Worm (Caenorhabditis elegans): ENCODE data around the gene mig-22.

Gene mig-22

ce11 chrIII:8775953-8776352 lies 8.8 kb upstream of the mig-22 start, which contains the start of gene snap-29:
Gene snap-29 (plus strand): TSS chrIII:8776253.
- TF ChIP-seq sox-2 (GFP tag; IDR thresholded peaks at IDR 0.05) (no peak), nhr-11 (tag; optimal IDR thresholded peaks at IDR 0.05) (peak; percentile 41)

ce11 chrIII:8773375-8773774 lies 6.2 kb upstream of the mig-22 start:
- TF ChIP-seq lim-6 (tag; optimal IDR thresholded peaks at IDR 0.05) = no peak
- no peak for TF ChIP-seq hlh-8 (tag; optimal IDR thresholded peaks at IDR 0.05)
- no peak for TF ChIP-seq madf-2 (tag; optimal IDR thresholded peaks at IDR 0.05)
- TF ChIP-seq ceh-2 (tag; optimal IDR thresholded peaks at IDR 0.05) = no peak
- no peak for TF ChIP-seq ceh-48 (tag; optimal IDR thresholded peaks at IDR 0.05)
- no peak for TF ChIP-seq sox-4 (tag; optimal IDR thresholded peaks at IDR 0.05)
- TF ChIP-seq dve-1 (tag; optimal IDR thresholded peaks at IDR 0.05) = no peak
- no peak for TF ChIP-seq zip-5 (tag; optimal IDR thresholded peaks at IDR 0.05)
- TF ChIP-seq pha-4 (tag; optimal IDR thresholded peaks at IDR 0.05) = no peak
- no peak for TF ChIP-seq nhr-11 (tag; optimal IDR thresholded peaks at IDR 0.05)
- TF ChIP-seq ceh-19 (GFP tag; optimal IDR thresholded peaks at IDR 0.05) = no peak
- TF ChIP-seq hlh-13 (GFP tag; optimal IDR thresholded peaks at IDR 0.05) = no peak
- TF ChIP-seq npax-4 (tag; optimal IDR thresholded peaks at IDR 0.05) = no peak
- no peak for TF ChIP-seq nfya-1 (tag; optimal IDR thresholded peaks at IDR 0.05)

DNA sequence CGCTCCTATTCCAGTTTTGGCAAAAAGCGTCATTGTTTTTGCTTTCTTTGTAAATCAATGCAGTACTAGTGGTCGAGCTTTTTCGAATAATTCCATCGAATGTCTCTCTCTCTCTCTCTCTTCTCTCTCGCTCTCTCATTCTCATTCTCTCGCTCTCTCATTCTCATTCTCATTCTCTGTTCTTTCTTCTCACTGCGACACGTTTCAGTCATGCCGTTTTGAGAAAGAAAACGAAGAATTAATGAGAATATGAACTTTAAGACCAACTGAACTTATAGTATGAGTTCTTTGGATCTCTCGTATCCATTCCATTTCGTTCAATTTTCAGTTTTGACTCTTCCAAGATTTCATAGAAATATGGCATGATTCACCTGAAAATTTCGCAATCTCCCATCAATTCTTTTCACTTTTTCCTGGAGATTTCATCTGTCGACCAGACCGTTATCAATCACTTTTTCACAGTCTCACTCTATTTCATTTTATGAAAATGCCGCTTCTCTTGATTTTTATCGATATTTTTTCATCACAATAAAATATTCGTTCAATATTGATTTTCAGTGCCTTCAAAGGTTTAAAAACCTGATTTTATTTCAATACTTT lies 5.4 kb upstream of the mig-22 start:
- TF ChIP-seq F13H6.1 (tag; optimal IDR thresholded peaks at IDR 0.05) = no peak
- no peak for TF ChIP-seq tbx-2 (tag; optimal IDR thresholded peaks at IDR 0.05)
- no peak for TF ChIP-seq ttx-3 (tag; optimal IDR thresholded peaks at IDR 0.05)
- no peak for TF ChIP-seq ceh-34 (tag; optimal IDR thresholded peaks at IDR 0.05)
- TF ChIP-seq T23F11.4 (GFP tag; optimal IDR thresholded peaks at IDR 0.05) = no peak
- TF ChIP-seq hlh-8 (tag; optimal IDR thresholded peaks at IDR 0.05) = no peak
- no peak for TF ChIP-seq sdc-2 (tag; optimal IDR thresholded peaks at IDR 0.05)
- TF ChIP-seq tbx-7 (tag; optimal IDR thresholded peaks at IDR 0.05) = no peak
- no peak for TF ChIP-seq ceh-48 (tag; optimal IDR thresholded peaks at IDR 0.05)
- TF ChIP-seq nhr-11 (tag; optimal IDR thresholded peaks at IDR 0.05) = no peak
- no peak for TF ChIP-seq unc-55 (GFP tag; optimal IDR thresholded peaks at IDR 0.05)
- no peak for TF ChIP-seq dve-1 (tag; optimal IDR thresholded peaks at IDR 0.05)
- TF ChIP-seq pros-1 (tag; optimal IDR thresholded peaks at IDR 0.05) = no peak
- no peak for TF ChIP-seq pqm-1 (tag; optimal IDR thresholded peaks at IDR 0.05)
- no peak for TF ChIP-seq ceh-19 (GFP tag; optimal IDR thresholded peaks at IDR 0.05)
- TF ChIP-seq C38D4.7 (GFP tag; optimal IDR thresholded peaks at IDR 0.05) = no peak
- no peak for TF ChIP-seq ceh-2 (tag; optimal IDR thresholded peaks at IDR 0.05)

DNA sequence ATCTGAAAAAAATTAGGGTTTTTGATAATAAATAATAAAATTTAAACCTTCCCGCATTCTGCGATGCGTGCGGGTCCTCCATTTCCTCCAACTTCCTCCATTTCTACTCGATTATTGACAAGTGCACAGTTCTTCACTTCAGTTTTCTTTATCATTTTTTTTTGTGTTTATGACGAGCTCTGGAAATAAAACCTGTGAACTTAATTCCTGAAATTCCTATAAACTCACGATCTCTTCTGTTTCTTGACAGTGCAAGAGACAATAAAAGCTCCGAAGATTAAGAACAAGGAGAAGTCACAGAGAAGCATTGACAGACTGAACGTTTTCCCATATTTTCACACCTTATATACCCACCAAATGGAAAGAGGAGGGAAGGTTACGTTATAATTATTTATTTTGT lies 4.7 kb upstream of the mig-22 start, which contains the start of gene K02D10.3:
K02D10.3 (minus strand) TSS at position 101 of the 400 bp plus-strand sequence.
- no peak for TF ChIP-seq dve-1 (tag; optimal IDR thresholded peaks at IDR 0.05)

ce11 chrIII:8771162-8771561 lies 4.0 kb upstream of the mig-22 start, which contains the start of gene K02D10.2:
Gene K02D10.2 (minus strand): TSS chrIII:8771262.
- TF ChIP-seq ets-4 (tag; optimal IDR thresholded peaks at IDR 0.05) (no peak), ceh-34 (tag; optimal IDR thresholded peaks at IDR 0.05) (no peak), che-1 (tag; optimal IDR thresholded peaks at IDR 0.05) (no peak), tbx-2 (tag; optimal IDR thresholded peaks at IDR 0.05) (no peak), ceh-14 (tag; optimal IDR thresholded peaks at IDR 0.05) (no peak), nhr-11 (tag; optimal IDR thresholded peaks at IDR 0.05) (no peak), gmeb-2 (tag; optimal IDR thresholded peaks at IDR 0.05) (no peak), rnt-1 (tag; optimal IDR thresholded peaks at IDR 0.05) (no peak), sox-4 (tag; optimal IDR thresholded peaks at IDR 0.05) (no peak), ceh-24 (tag; optimal IDR thresholded peaks at IDR 0.05) (no peak), Y22D7AL.16 (tag; optimal IDR thresholded peaks at IDR 0.05) (no peak), ama-1 (optimal IDR thresholded peaks at IDR 0.05) (no peak), ceh-31 (tag; optimal IDR thresholded peaks at IDR 0.05) (no peak), unc-55 (GFP tag; optimal IDR thresholded peaks at IDR 0.05) (no peak), fax-1 (tag; optimal IDR thresholded peaks at IDR 0.05) (no peak), C08G9.2 (tag; optimal IDR thresholded peaks at IDR 0.05) (no peak), T23F11.4 (GFP tag; optimal IDR thresholded peaks at IDR 0.05) (no peak), sox-2 (GFP tag; IDR thresholded peaks at IDR 0.05) (no peak), ceh-18 (tag; optimal IDR thresholded peaks at IDR 0.05) (no peak)
